Fruit fly (Drosophila melanogaster) whole organism, prepupa: ENCODE measurements around the gene Snapin.

Experiments
- Blimp-1 ChIP-seq: fragments of 200-800 bp; sonication (Bioruptor generic); optimal IDR thresholded peaks from 3 replicates; lab custom pipeline; 2017; ENCODE audit warnings: missing biosample characterization, missing genetic modification characterization, mild to moderate bottlenecking, moderate library complexity, missing genetic modification reagents
- CG10669 ChIP-seq: fragments of 200-800 bp; sonication (Bioruptor generic); optimal IDR thresholded peaks from 3 replicates; lab custom pipeline; 2018; ENCODE audit warnings: missing biosample characterization, mild to moderate bottlenecking, missing genetic modification characterization, moderate library complexity
- CG11294 ChIP-seq: fragments of 200-800 bp; sonication (Bioruptor generic); IDR thresholded peaks from 2 replicates; pipeline ENCODE4 v1.3.6; 2022; ENCODE audit warnings: missing biosample characterization, missing genetic modification characterization
- CG11762 ChIP-seq: fragments of 200-800 bp; sonication (Bioruptor generic); optimal IDR thresholded peaks from 3 replicates; lab custom pipeline; 2016; ENCODE audit warnings: missing biosample characterization, missing genetic modification characterization; ENCODE audit not compliant: insufficient read depth
- CG1621 ChIP-seq: fragments of 200-800 bp; sonication (Bioruptor generic); optimal IDR thresholded peaks from 3 replicates; lab custom pipeline; 2018; ENCODE audit warnings: missing biosample characterization, mild to moderate bottlenecking, missing genetic modification characterization
- CG16779 ChIP-seq: fragments of 200-800 bp; sonication (Bioruptor generic); optimal IDR thresholded peaks from 3 replicates; lab custom pipeline; 2017; ENCODE audit warnings: missing biosample characterization, mild to moderate bottlenecking, missing genetic modification characterization
- CG32006 ChIP-seq: fragments of 200-800 bp; sonication (Bioruptor generic); optimal IDR thresholded peaks from 3 replicates; lab custom pipeline; 2017; ENCODE audit warnings: missing biosample characterization, mild to moderate bottlenecking, missing genetic modification characterization
- CG34406 ChIP-seq: fragments of 200-800 bp; sonication (Bioruptor generic); optimal IDR thresholded peaks from 3 replicates; lab custom pipeline; 2016; ENCODE audit warnings: missing biosample characterization, missing genetic modification characterization
- CG3919 ChIP-seq: fragments of 200-800 bp; sonication (Bioruptor generic); optimal IDR thresholded peaks from 3 replicates; lab custom pipeline; 2016; ENCODE audit warnings: missing biosample characterization, missing genetic modification characterization
- CG6163 ChIP-seq: fragments of 200-800 bp; sonication (Bioruptor generic); IDR thresholded peaks from 3 replicates; pipeline ENCODE4 v1.3.6; 2022; ENCODE audit warnings: missing biosample characterization, missing genetic modification characterization
- CG6792 ChIP-seq: fragments of 200-800 bp; sonication (Bioruptor generic); optimal IDR thresholded peaks from 3 replicates; lab custom pipeline; 2016; ENCODE audit warnings: missing biosample characterization, missing genetic modification characterization
- CG6854 ChIP-seq: fragments of 200-800 bp; sonication (Bioruptor generic); optimal IDR thresholded peaks from 2 replicates; lab custom pipeline; 2017; ENCODE audit warnings: missing biosample characterization, mild to moderate bottlenecking, missing genetic modification characterization
- CG7368 ChIP-seq: fragments of 200-800 bp; sonication (Bioruptor generic); optimal IDR thresholded peaks from 3 replicates; lab custom pipeline; 2016; ENCODE audit warnings: missing biosample characterization, missing genetic modification characterization
- CG8119 ChIP-seq: fragments of 200-800 bp; sonication (Bioruptor generic); IDR thresholded peaks from 3 replicates; pipeline ENCODE4 v1.3.6; 2022; ENCODE audit warnings: missing biosample characterization, missing genetic modification characterization
- CG8319 ChIP-seq: fragments of 200-800 bp; sonication (Bioruptor generic); optimal IDR thresholded peaks from 3 replicates; lab custom pipeline; 2016; ENCODE audit warnings: missing biosample characterization, missing genetic modification characterization
- CG8632 ChIP-seq: fragments of 200-800 bp; sonication (Bioruptor generic); optimal IDR thresholded peaks from 3 replicates; lab custom pipeline; 2016; ENCODE audit warnings: missing biosample characterization, missing genetic modification characterization
- CG9139 ChIP-seq: fragments of 200-800 bp; sonication (Bioruptor generic); optimal IDR thresholded peaks from 3 replicates; lab custom pipeline; 2017; ENCODE audit warnings: missing biosample characterization, mild to moderate bottlenecking, missing genetic modification characterization
- Eip75B ChIP-seq: fragments of 200-800 bp; sonication (Bioruptor generic); optimal IDR thresholded peaks from 3 replicates; lab custom pipeline; 2016; ENCODE audit warnings: missing biosample characterization, missing genetic modification characterization
- Eip78C ChIP-seq: fragments of 200-800 bp; sonication (Bioruptor generic); peaks from one replicate; lab custom pipeline; 2016; ENCODE audit warnings: missing biosample characterization, missing genetic modification characterization
- Eip93F ChIP-seq: fragments of 200-800 bp; sonication (Bioruptor generic); optimal IDR thresholded peaks from 2 replicates; lab custom pipeline; 2016; ENCODE audit warnings: missing biosample characterization, mild to moderate bottlenecking, missing genetic modification characterization
- Ets96B ChIP-seq: fragments of 200-800 bp; optimal IDR thresholded peaks from 2 replicates; lab custom pipeline; 2019; ENCODE audit warnings: missing biosample characterization, mild to moderate bottlenecking, missing genetic modification characterization, moderate library complexity
- Gug ChIP-seq: fragments of 200-800 bp; sonication (Bioruptor generic); IDR thresholded peaks from 2 replicates; pipeline ENCODE4 v1.3.6; 2022; ENCODE audit warnings: missing biosample characterization, missing genetic modification characterization
- Hr38 ChIP-seq: sonication (Bioruptor generic); optimal IDR thresholded peaks from 2 replicates; lab custom pipeline; 2016; ENCODE audit warnings: missing biosample characterization, missing genetic modification characterization
- Hr4 ChIP-seq: fragments of 200-800 bp; sonication (Bioruptor generic); optimal IDR thresholded peaks from 3 replicates; lab custom pipeline; 2016; ENCODE audit warnings: missing biosample characterization, missing genetic modification characterization
- Lpt ChIP-seq: fragments of 200-800 bp; sonication (Bioruptor generic); optimal IDR thresholded peaks from 3 replicates; lab custom pipeline; 2016; ENCODE audit warnings: missing biosample characterization, missing genetic modification characterization
- Met ChIP-seq: fragments of 200-800 bp; sonication (Bioruptor generic); optimal IDR thresholded peaks from 3 replicates; lab custom pipeline; 2016; ENCODE audit warnings: missing biosample characterization, missing genetic modification characterization
- OdsH ChIP-seq: fragments of 200-800 bp; sonication (Bioruptor generic); optimal IDR thresholded peaks from 3 replicates; lab custom pipeline; 2016; ENCODE audit warnings: missing biosample characterization, missing genetic modification characterization
- Sox102F ChIP-seq: fragments of 200-800 bp; sonication (Bioruptor generic); optimal IDR thresholded peaks from 2 replicates; lab custom pipeline; 2016; ENCODE audit warnings: missing biosample characterization, mild to moderate bottlenecking, missing genetic modification characterization
- Sox14 ChIP-seq: fragments of 200-800 bp; sonication (Bioruptor generic); optimal IDR thresholded peaks from 3 replicates; lab custom pipeline; 2016; ENCODE audit warnings: missing biosample characterization, missing genetic modification characterization
- Sox15 ChIP-seq: fragments of 200-800 bp; sonication (Bioruptor generic); optimal IDR thresholded peaks from 3 replicates; lab custom pipeline; 2016; ENCODE audit warnings: missing biosample characterization, missing genetic modification characterization
- dac ChIP-seq: fragments of 200-800 bp; sonication (Bioruptor generic); optimal IDR thresholded peaks from 2 replicates; lab custom pipeline; 2017; ENCODE audit warnings: missing biosample characterization, mild to moderate bottlenecking, missing genetic modification characterization
- dsx ChIP-seq: fragments of 200-800 bp; optimal IDR thresholded peaks from 3 replicates; lab custom pipeline; 2019; ENCODE audit warnings: missing biosample characterization, mild to moderate bottlenecking, missing genetic modification characterization, moderate library complexity; ENCODE audit not compliant: poor library complexity, severe bottlenecking
- esn ChIP-seq: fragments of 200-800 bp; sonication (Bioruptor generic); optimal IDR thresholded peaks from 2 replicates; lab custom pipeline; 2016; ENCODE audit warnings: missing biosample characterization, mild to moderate bottlenecking, missing genetic modification characterization, moderate library complexity
- fd85E ChIP-seq: fragments of 200-800 bp; sonication (Bioruptor generic); optimal IDR thresholded peaks from 3 replicates; lab custom pipeline; 2016; ENCODE audit warnings: missing biosample characterization, missing genetic modification characterization
- fkh ChIP-seq: fragments of 200-800 bp; sonication (Bioruptor generic); optimal IDR thresholded peaks from 3 replicates; lab custom pipeline; 2017; ENCODE audit warnings: missing biosample characterization, mild to moderate bottlenecking, missing genetic modification characterization, moderate library complexity
- lz ChIP-seq: fragments of 200-800 bp; sonication (Bioruptor generic); optimal IDR thresholded peaks from 3 replicates; lab custom pipeline; 2016; ENCODE audit warnings: missing biosample characterization, missing genetic modification characterization
- net ChIP-seq: fragments of 200-800 bp; sonication (Bioruptor generic); optimal IDR thresholded peaks from 3 replicates; lab custom pipeline; 2016; ENCODE audit warnings: missing biosample characterization, missing genetic modification characterization
- pdm3 ChIP-seq: fragments of 200-800 bp; sonication (Bioruptor generic); optimal IDR thresholded peaks from 3 replicates; lab custom pipeline; 2016; ENCODE audit warnings: missing biosample characterization, missing genetic modification characterization
- spab ChIP-seq: fragments of 200-800 bp; sonication (Bioruptor generic); optimal IDR thresholded peaks from 2 replicates; lab custom pipeline; 2017; ENCODE audit warnings: missing biosample characterization, mild to moderate bottlenecking, missing genetic modification characterization, missing genetic modification reagents
- ss ChIP-seq, 2 experiments: fragments of 200-800 bp; sonication (Bioruptor generic); optimal IDR thresholded peaks; 2 replicates in 1 of 2; 3 replicates in 1 of 2; lab custom pipeline; 2017 to 2018; ENCODE audit warnings: mild to moderate bottlenecking in 2 of 2, missing biosample characterization in 2 of 2, missing genetic modification characterization in 2 of 2, moderate library complexity in 1 of 2
- svp ChIP-seq: fragments of 200-800 bp; sonication (Bioruptor generic); peaks from one replicate; lab custom pipeline; 2016; ENCODE audit warnings: missing biosample characterization, missing genetic modification characterization

Snapin gene

dm6 chr2L:2769476-2770185, 10.2 kb upstream of the Snapin start, which contains the start of the genes colt and HINT1 (continued):
- TF ChIP-seq dsx (GFP tag; lab: Kevin White, UChicago) (peak; percentile 75), CG34406 (GFP tag; lab: Kevin White, UChicago) (peak; percentile 41), Met (GFP tag; lab: Kevin White, UChicago) (no peak), CG32006 (peak; percentile 64), Sox102F (GFP tag; lab: Kevin White, UChicago) (peak; percentile 40), CG16779 (tag; lab: Kevin White, UChicago) (peak; percentile 92), dac (GFP tag; lab: Kevin White, UChicago) (peak; percentile 64), lz (GFP tag; lab: Kevin White, UChicago) (no peak), svp (GFP tag; lab: Kevin White, UChicago) (peak; percentile 76)

DNA sequence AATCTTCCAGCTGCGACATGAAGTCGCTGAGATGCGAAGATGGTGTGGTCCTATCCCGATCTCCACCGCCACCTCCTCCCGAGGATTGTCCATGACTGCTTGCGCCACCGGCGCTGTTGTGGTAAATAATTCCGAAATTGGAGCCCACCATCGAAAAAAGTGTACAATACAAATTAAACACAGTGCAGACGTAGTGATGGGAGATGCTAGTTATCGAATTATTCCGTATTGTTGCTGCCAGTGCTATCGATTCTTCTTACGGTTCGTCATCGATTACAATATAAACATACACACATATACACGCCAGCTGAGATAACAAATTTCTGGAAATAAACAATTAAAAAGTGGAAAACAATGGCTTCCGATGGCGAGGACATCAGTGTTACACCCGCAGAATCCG, 8.2 kb upstream of the Snapin start, which contains the start of the genes Taf10b and Taf10:
Taf10b (minus strand) TSS at position 219 of the 400 bp plus-strand sequence.
Taf10 (plus strand) TSS at position 264 of the 400 bp plus-strand sequence.
- peak; percentile 31 for TF ChIP-seq Eip78C (GFP tag; lab: Kevin White, UChicago)
- TF ChIP-seq Eip93F (GFP tag; lab: Kevin White, UChicago), result no peak
- TF ChIP-seq CG7368 (GFP tag; lab: Kevin White, UChicago), result no peak
- TF ChIP-seq CG3919 (GFP tag; lab: Kevin White, UChicago), result no peak
- no peak for TF ChIP-seq Met (GFP tag; lab: Kevin White, UChicago)
- TF ChIP-seq CG6163, result 0 out of 3 replicates have a peak, but pooled peaks have one; percentile 23
- no peak for TF ChIP-seq CG8632 (GFP tag; lab: Kevin White, UChicago)
- peak; percentile 72 for TF ChIP-seq dsx (GFP tag; lab: Kevin White, UChicago)
- TF ChIP-seq Hr38 (GFP tag; lab: Kevin White, UChicago), result no peak
- TF ChIP-seq CG11294 (GFP tag; lab: Robert Waterston, UW), result no peak
- peak; percentile 88 for TF ChIP-seq fkh
- TF ChIP-seq CG6854 (GFP tag; lab: Kevin White, UChicago), result peak; percentile 39
- no peak for TF ChIP-seq Lpt (GFP tag; lab: Kevin White, UChicago)
- TF ChIP-seq ss (GFP tag; optimal IDR thresholded peaks at IDR 0.05; lab: Kevin White, UChicago), result no peak
- TF ChIP-seq esn (GFP tag; lab: Kevin White, UChicago), result peak; percentile 37
- TF ChIP-seq CG8119 (GFP tag; lab: Robert Waterston, UW), result no peak
- TF ChIP-seq pdm3 (GFP tag; lab: Kevin White, UChicago), result no peak
- no peak for TF ChIP-seq CG32006
- TF ChIP-seq Blimp-1 (GFP tag; lab: Kevin White, UChicago), result no peak
- peak; percentile 99 for TF ChIP-seq CG1621 (tag; lab: Kevin White, UChicago)
- TF ChIP-seq CG11762 (GFP tag; lab: Kevin White, UChicago), result no peak
- TF ChIP-seq lz (GFP tag; lab: Kevin White, UChicago), result no peak
- TF ChIP-seq net, result no peak
- no peak for TF ChIP-seq dac (GFP tag; lab: Kevin White, UChicago)
- TF ChIP-seq Hr4 (GFP tag; lab: Kevin White, UChicago), result no peak
- peak; percentile 37 for TF ChIP-seq Sox14 (GFP tag; lab: Kevin White, UChicago)

DNA sequence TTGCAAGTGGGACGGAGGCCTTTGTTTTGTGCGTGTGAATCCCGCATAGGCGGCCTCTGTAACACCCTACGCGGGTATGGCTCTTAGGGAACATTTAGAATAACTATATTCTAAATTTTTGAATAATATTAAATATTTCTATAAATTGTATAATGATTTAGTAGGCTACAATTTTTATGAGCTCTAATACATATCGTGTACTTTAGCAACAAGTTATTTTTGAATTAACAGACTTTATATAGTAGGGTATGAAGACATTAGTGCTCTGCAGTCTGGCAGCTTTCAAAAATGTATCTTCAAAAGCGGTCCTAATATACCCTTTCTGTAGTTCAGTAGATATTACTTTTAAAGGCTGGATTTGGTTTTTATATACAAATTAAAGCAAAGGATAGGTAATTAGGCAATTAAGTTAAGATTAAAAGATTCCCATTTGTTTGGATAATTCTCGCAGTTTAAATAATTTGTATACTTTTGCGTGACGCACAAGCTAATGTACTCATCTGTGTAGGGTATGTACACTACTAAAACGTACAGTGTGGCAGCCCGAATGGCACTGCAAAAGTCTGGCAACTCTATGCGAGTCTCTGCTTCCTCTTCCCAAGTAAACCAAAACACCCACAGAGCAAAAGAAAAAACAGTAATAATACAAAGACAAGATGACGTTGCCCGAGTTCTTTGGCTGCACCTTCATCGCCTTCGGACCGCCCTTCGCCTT, 6.3 kb upstream of the Snapin start, which contains the start of the genes Snx21 and aph-1:
Snx21 (minus strand) TSS at position 7 of the 715 bp plus-strand sequence.
aph-1 (plus strand) TSS at position 575 of the 715 bp plus-strand sequence.
- peak; percentile 89 for TF ChIP-seq CG34406 (GFP tag; lab: Kevin White, UChicago)
- TF ChIP-seq dac (GFP tag; lab: Kevin White, UChicago), result peak; percentile 75
- TF ChIP-seq Eip78C (GFP tag; lab: Kevin White, UChicago), result peak; percentile 94
- peak; percentile 70 for TF ChIP-seq fd85E (GFP tag; lab: Kevin White, UChicago)
- peak; percentile 90 for TF ChIP-seq Ets96B (tag; lab: Kevin White, UChicago)
- TF ChIP-seq Met (GFP tag; lab: Kevin White, UChicago), result peak; percentile 88
- TF ChIP-seq CG10669 (GFP tag; lab: Kevin White, UChicago), result peak; percentile 88
- TF ChIP-seq spab, result peak; percentile 81
- TF ChIP-seq Sox14 (GFP tag; lab: Kevin White, UChicago), result peak; percentile 89
- TF ChIP-seq CG8319, result peak; percentile 72
- TF ChIP-seq CG3919 (GFP tag; lab: Kevin White, UChicago), result peak; percentile 86
- TF ChIP-seq CG1621 (tag; lab: Kevin White, UChicago), result peak; percentile 61
- TF ChIP-seq Eip75B (GFP tag; lab: Kevin White, UChicago), result peak; percentile 88
- peak; percentile 90 for TF ChIP-seq CG8632 (GFP tag; lab: Kevin White, UChicago)
- peak; percentile 87 for TF ChIP-seq Eip93F (GFP tag; lab: Kevin White, UChicago)
- peak; percentile 92 for TF ChIP-seq pdm3 (GFP tag; lab: Kevin White, UChicago)
- TF ChIP-seq Hr38 (GFP tag; lab: Kevin White, UChicago), result no peak
- TF ChIP-seq OdsH (GFP tag; lab: Kevin White, UChicago), result peak; percentile 92
- TF ChIP-seq CG6792 (GFP tag; lab: Kevin White, UChicago), result peak; percentile 81
- TF ChIP-seq Sox15 (GFP tag; lab: Kevin White, UChicago), result peak; percentile 88
- TF ChIP-seq CG9139 (GFP tag; lab: Kevin White, UChicago), result peak; percentile 84
- TF ChIP-seq Gug, result peak; percentile 82
- peak; percentile 61 for TF ChIP-seq Lpt (GFP tag; lab: Kevin White, UChicago)
- peak; percentile 89 for TF ChIP-seq CG6163
- peak; percentile 89 for TF ChIP-seq CG6854 (GFP tag; lab: Kevin White, UChicago)
- TF ChIP-seq Hr4 (GFP tag; lab: Kevin White, UChicago), result peak; percentile 91
- peak; percentile 91 for TF ChIP-seq CG32006
